Worm (Caenorhabditis elegans) whole organism, midembryonic: ENCODE measurements around the gene srh-181.

Source experiments
- cog-1 ChIP-seq: sonication (generic microtip); optimal IDR thresholded peaks from 2 replicates; lab custom pipeline; 2016; ENCODE audit warnings: missing genetic modification characterization, missing compliant biosample characterization
- flt-1 ChIP-seq: fragments of 200-800 bp; sonication (Bioruptor generic); IDR thresholded peaks from 2 replicates; pipeline ENCODE4 v1.3.6; 2022; ENCODE audit warnings: missing genetic modification characterization, missing compliant biosample characterization
- ref-1 ChIP-seq: fragments of 200-800 bp; sonication (Bioruptor generic); conservative IDR thresholded peaks from 2 replicates; pipeline ENCODE4 v1.3.6; 2022; ENCODE audit warnings: missing genetic modification reagents, missing genetic modification characterization, missing compliant biosample characterization
- tab-1 ChIP-seq: fragments of 200-800 bp; sonication (Bioruptor generic); IDR thresholded peaks from 2 replicates; pipeline ENCODE4 v1.3.6; 2022; ENCODE audit warnings: missing genetic modification characterization, missing compliant biosample characterization
- ztf-23 ChIP-seq: fragments of 200-800 bp; sonication (Bioruptor generic); IDR thresholded peaks from 2 replicates; pipeline ENCODE4 v1.3.6; 2022; ENCODE audit warnings: missing genetic modification reagents, missing genetic modification characterization, missing compliant biosample characterization

ce11 chrV:18425544-18425943 is 48.8 kb upstream of the srh-181 start, which contains the start of gene ZK262.19:
- TF ChIP-seq ztf-23 (GFP tag; lab: Robert Waterston, UW) (no peak), tab-1 (GFP tag; lab: Robert Waterston, UW) (no peak), flt-1 (GFP tag; lab: Robert Waterston, UW) (no peak), ref-1 (no peak), cog-1 (tag; lab: Kevin White, UChicago) (no peak)
